Worm (Caenorhabditis elegans) whole organism, L4/young adult: Measurements from ENCODE around the gene plc-2.

Experiments used
- dao-5 ChIP-seq: sonication (generic microtip); optimal IDR thresholded peaks from 2 replicates; lab custom pipeline; 2016; ENCODE audit warnings: missing genotype, missing genetic modification characterization, moderate library complexity, missing compliant biosample characterization
- him-1 ChIP-seq: sonication (generic microtip); optimal IDR thresholded peaks from 2 replicates; lab custom pipeline; 2016; ENCODE audit warnings: missing genotype, missing genetic modification reagents, missing genetic modification characterization, missing compliant biosample characterization

- TF ChIP-seq him-1 = no peak
- no peak for TF ChIP-seq dao-5
These were observed 1.5 kb downstream of the plc-2 start, which contains the start of gene Y75B12B.13 for ce11 chrV:15193909-15194308.
